Fruit fly (Drosophila melanogaster) whole organism, embryonic: Measurements from ENCODE around the gene ara.

Experiments
- CG16779 ChIP-seq: fragments of 200-800 bp; sonication (Bioruptor generic); IDR thresholded peaks from 2 replicates; pipeline ENCODE4 v1.3.6; 2022; ENCODE audit warnings: missing biosample characterization, missing genetic modification characterization
- CHES-1-like ChIP-seq: fragments of 200-800 bp; sonication (Bioruptor generic); optimal IDR thresholded peaks from 2 replicates; lab custom pipeline; 2016; ENCODE audit warnings: missing biosample characterization, missing genetic modification characterization
- Rx ChIP-seq: fragments of 200-800 bp; sonication (Bioruptor generic); IDR thresholded peaks from 2 replicates; pipeline ENCODE4 v1.3.6; 2022; ENCODE audit warnings: missing biosample characterization, missing genetic modification characterization

- TF ChIP-seq CHES-1-like (no peak), Rx (GFP tag; lab: Robert Waterston, UW) (no peak), CG16779 (GFP tag; lab: Robert Waterston, UW) (no peak)
These were observed 15.1 kb upstream of the ara start for dm6 chr3L:12565422-12565821.
